Worm (Caenorhabditis elegans) whole organism, mixed stage, embryonic: Measurements from ENCODE around the gene nhr-280.
A peak's percentile ranks its signal among the peaks of the same experiment; 100 is the strongest.

Experiments
- M03D4.4 ChIP-seq: sonication (generic microtip); optimal IDR thresholded peaks from 2 replicates; lab custom pipeline; 2017; ENCODE audit warnings: mild to moderate bottlenecking, missing genetic modification characterization, missing compliant biosample characterization
- bed-3 ChIP-seq: fragments of 200-800 bp; sonication (Bioruptor generic); optimal IDR thresholded peaks from 3 replicates; lab custom pipeline; 2018; ENCODE audit warnings: mild to moderate bottlenecking, missing genetic modification characterization, moderate library complexity, missing compliant biosample characterization
- blmp-1 ChIP-seq: fragments of 150-350 bp; optimal IDR thresholded peaks from 2 replicates; lab custom pipeline; 2014; ENCODE audit warnings: missing biosample characterization, missing genetic modification characterization
- ceh-39 ChIP-seq: fragments of 150-350 bp; optimal IDR thresholded peaks from 2 replicates; lab custom pipeline; 2014; ENCODE audit warnings: missing biosample characterization, missing genetic modification characterization
- ceh-43 ChIP-seq: fragments of 200-800 bp; sonication (Bioruptor generic); optimal IDR thresholded peaks from 2 replicates; lab custom pipeline; 2018; ENCODE audit warnings: mild to moderate bottlenecking, missing genetic modification characterization, moderate library complexity, missing compliant biosample characterization
- ceh-83 ChIP-seq: fragments of 200-800 bp; sonication (Bioruptor generic); optimal IDR thresholded peaks from 2 replicates; lab custom pipeline; 2018; ENCODE audit warnings: mild to moderate bottlenecking, missing genetic modification characterization, missing compliant biosample characterization
- cnd-1 ChIP-seq: fragments of 200-800 bp; sonication (Bioruptor generic); optimal IDR thresholded peaks from 2 replicates; lab custom pipeline; 2018; ENCODE audit warnings: mild to moderate bottlenecking, missing genetic modification characterization, missing compliant biosample characterization
- elt-1 ChIP-seq: sonication (generic microtip); optimal IDR thresholded peaks from 2 replicates; lab custom pipeline; 2017; ENCODE audit warnings: missing genetic modification characterization, mild to moderate bottlenecking, missing compliant biosample characterization, antibody characterized with exemption, moderate library complexity, borderline replicate concordance; ENCODE audit not compliant: insufficient read depth
- elt-3 ChIP-seq: fragments of 150-350 bp; optimal IDR thresholded peaks from 2 replicates; lab custom pipeline; 2014; ENCODE audit warnings: missing biosample characterization, missing genetic modification characterization
- flh-1 ChIP-seq: fragments of 200-800 bp; sonication (Bioruptor generic); optimal IDR thresholded peaks from 2 replicates; lab custom pipeline; 2018; ENCODE audit warnings: mild to moderate bottlenecking, missing genetic modification characterization, moderate library complexity, missing compliant biosample characterization
- ham-2 ChIP-seq: fragments of 200-800 bp; sonication (Bioruptor generic); optimal IDR thresholded peaks from 2 replicates; lab custom pipeline; 2018; ENCODE audit warnings: mild to moderate bottlenecking, missing genetic modification characterization, missing compliant biosample characterization
- hlh-1 ChIP-seq: fragments of 150-350 bp; optimal IDR thresholded peaks from 2 replicates; lab custom pipeline; 2014; ENCODE audit warnings: missing biosample characterization, missing genetic modification reagents, missing genetic modification characterization
- lin-13 ChIP-seq: fragments of 150-350 bp; optimal IDR thresholded peaks from 2 replicates; lab custom pipeline; 2014; ENCODE audit warnings: missing biosample characterization, missing genetic modification characterization
- lin-32 ChIP-seq: fragments of 200-800 bp; sonication (Bioruptor generic); optimal IDR thresholded peaks from 2 replicates; lab custom pipeline; 2018; ENCODE audit warnings: mild to moderate bottlenecking, missing genetic modification characterization, missing compliant biosample characterization
- lsy-2 ChIP-seq: fragments of 150-350 bp; optimal IDR thresholded peaks from 2 replicates; lab custom pipeline; 2014; ENCODE audit warnings: missing biosample characterization, missing genetic modification characterization
- mab-5 ChIP-seq: fragments of 150-350 bp; optimal IDR thresholded peaks from 2 replicates; lab custom pipeline; 2014; ENCODE audit warnings: missing biosample characterization, missing genetic modification characterization
- mep-1 ChIP-seq: fragments of 150-350 bp; optimal IDR thresholded peaks from 2 replicates; lab custom pipeline; 2017; ENCODE audit warnings: missing biosample characterization, missing genetic modification reagents, missing genetic modification characterization, inconsistent platforms
- nhr-2 ChIP-seq: fragments of 150-350 bp; optimal IDR thresholded peaks from 2 replicates; lab custom pipeline; 2014; ENCODE audit warnings: missing biosample characterization, missing genetic modification characterization
- nhr-237 ChIP-seq: fragments of 150-350 bp; optimal IDR thresholded peaks from 2 replicates; lab custom pipeline; 2014; ENCODE audit warnings: missing biosample characterization, missing genetic modification characterization
- nhr-28 ChIP-seq: fragments of 150-350 bp; optimal IDR thresholded peaks from 2 replicates; lab custom pipeline; 2014; ENCODE audit warnings: missing biosample characterization, missing genetic modification characterization
- nhr-76 ChIP-seq: sonication (generic microtip); optimal IDR thresholded peaks from 2 replicates; lab custom pipeline; 2017; ENCODE audit warnings: missing biosample characterization, missing genetic modification characterization
- pha-4 ChIP-seq: fragments of 150-350 bp; optimal IDR thresholded peaks from 2 replicates; lab custom pipeline; 2018; ENCODE audit warnings: missing biosample characterization, missing genetic modification reagents, missing genetic modification characterization
- sem-2 ChIP-seq: fragments of 200-800 bp; sonication (Bioruptor generic); optimal IDR thresholded peaks from 2 replicates; lab custom pipeline; 2018; ENCODE audit warnings: mild to moderate bottlenecking, missing genetic modification characterization, missing compliant biosample characterization
- snpc-4 ChIP-seq: fragments of 150-350 bp; optimal IDR thresholded peaks from 2 replicates; lab custom pipeline; 2014; ENCODE audit warnings: missing biosample characterization, missing genetic modification characterization
- tbx-8 ChIP-seq: fragments of 200-800 bp; sonication (Bioruptor generic); optimal IDR thresholded peaks from 2 replicates; lab custom pipeline; 2018; ENCODE audit warnings: mild to moderate bottlenecking, missing genetic modification characterization, moderate library complexity, missing compliant biosample characterization
- unc-120 ChIP-seq: sonication (generic microtip); optimal IDR thresholded peaks from 2 replicates; lab custom pipeline; 2017; ENCODE audit warnings: missing genetic modification characterization, missing compliant biosample characterization; ENCODE audit not compliant: poor library complexity, severe bottlenecking
- unc-39 ChIP-seq: fragments of 150-350 bp; optimal IDR thresholded peaks from 2 replicates; lab custom pipeline; 2014; ENCODE audit warnings: missing biosample characterization, missing genetic modification characterization
- unc-62 ChIP-seq: fragments of 150-350 bp; optimal IDR thresholded peaks from 2 replicates; lab custom pipeline; 2014; ENCODE audit warnings: missing biosample characterization, missing genetic modification reagents, missing genetic modification characterization
- ztf-11 ChIP-seq: fragments of 150-350 bp; optimal IDR thresholded peaks from 2 replicates; lab custom pipeline; 2014; ENCODE audit warnings: missing biosample characterization, missing genetic modification characterization

nhr-280 gene

ce11 chrIII:164775-165174 lies 34.2 kb upstream of the nhr-280 start, which contains the start of gene F40G9.8:
TSS of gene F40G9.8 (minus strand) at chrIII:164875.
- no peak for TF ChIP-seq unc-39 (tag; lab: Kevin White, UChicago)
- no peak for TF ChIP-seq elt-3
- TF ChIP-seq ceh-39 (tag; lab: Kevin White, UChicago) = no peak
- TF ChIP-seq elt-1 (tag; lab: Kevin White, UChicago) = no peak
- TF ChIP-seq hlh-1 (tag; lab: Kevin White, UChicago) = no peak
- TF ChIP-seq, all 35 proteins: peak for 0

ce11 chrIII:159665-160064 lies 29.1 kb upstream of the nhr-280 start:
- TF ChIP-seq ham-2 = peak; percentile 4
- no peak for TF ChIP-seq hlh-1 (tag; lab: Kevin White, UChicago)
- TF ChIP-seq unc-120 (tag; lab: Kevin White, UChicago) = no peak
- TF ChIP-seq nhr-237 (tag; lab: Kevin White, UChicago) = no peak
- no peak for TF ChIP-seq ceh-43 (GFP tag; lab: Kevin White, UChicago)
- no peak for TF ChIP-seq elt-1 (tag; lab: Kevin White, UChicago)

- TF ChIP-seq nhr-76 (tag; lab: Kevin White, UChicago) (no peak), nhr-237 (tag; lab: Kevin White, UChicago) (no peak), flh-1 (GFP tag; lab: Kevin White, UChicago) (no peak), ceh-43 (GFP tag; lab: Kevin White, UChicago) (no peak), lin-13 (tag; lab: Kevin White, UChicago) (no peak), hlh-1 (tag; lab: Kevin White, UChicago) (no peak), tbx-8 (GFP tag; lab: Kevin White, UChicago) (no peak), lsy-2 (tag; lab: Kevin White, UChicago) (no peak), mep-1 (tag; lab: Kevin White, UChicago) (no peak), lin-32 (GFP tag; lab: Kevin White, UChicago) (no peak), pha-4 (tag; lab: Kevin White, UChicago) (no peak), unc-62 (GFP tag; lab: Kevin White, UChicago) (no peak), snpc-4 (tag; lab: Kevin White, UChicago) (no peak), cnd-1 (tag; lab: Kevin White, UChicago) (no peak), M03D4.4 (tag; lab: Kevin White, UChicago) (no peak), unc-39 (tag; lab: Kevin White, UChicago) (no peak), bed-3 (GFP tag; lab: Kevin White, UChicago) (no peak), elt-3 (no peak), blmp-1 (tag; lab: Kevin White, UChicago) (no peak)
These were observed 28.6 kb upstream of the nhr-280 start for ce11 chrIII:159149-159548.

ce11 chrIII:157980-158379 lies 27.4 kb upstream of the nhr-280 start:
- TF ChIP-seq mab-5 (tag; lab: Kevin White, UChicago) (no peak), unc-39 (tag; lab: Kevin White, UChicago) (no peak), ceh-43 (GFP tag; lab: Kevin White, UChicago) (no peak), tbx-8 (GFP tag; lab: Kevin White, UChicago) (no peak), nhr-2 (tag; lab: Kevin White, UChicago) (no peak), ceh-83 (GFP tag; lab: Kevin White, UChicago) (no peak), sem-2 (GFP tag; lab: Kevin White, UChicago) (no peak)

- TF ChIP-seq ceh-43 (GFP tag; lab: Kevin White, UChicago) = no peak
These were observed 26.1 kb upstream of the nhr-280 start, which contains the start of the genes zig-13 and ver-1 for ce11 chrIII:156645-157044. TSS of gene zig-13 (minus strand) at chrIII:156745. TSS of gene ver-1 (plus strand) at chrIII:156824.

- no peak for TF ChIP-seq snpc-4 (tag; lab: Kevin White, UChicago)
- TF ChIP-seq elt-3 = peak; percentile 70
These were observed 23.6 kb upstream of the nhr-280 start for ce11 chrIII:154168-154567.

ce11 chrIII:151084-151483 lies 20.5 kb upstream of the nhr-280 start:
- TF ChIP-seq mab-5 (tag; lab: Kevin White, UChicago) = no peak
- no peak for TF ChIP-seq unc-62 (GFP tag; lab: Kevin White, UChicago)
- no peak for TF ChIP-seq nhr-76 (tag; lab: Kevin White, UChicago)
- TF ChIP-seq nhr-2 (tag; lab: Kevin White, UChicago) = no peak
- no peak for TF ChIP-seq pha-4 (tag; lab: Kevin White, UChicago)
- no peak for TF ChIP-seq M03D4.4 (tag; lab: Kevin White, UChicago)
- no peak for TF ChIP-seq nhr-237 (tag; lab: Kevin White, UChicago)
- TF ChIP-seq ham-2 = no peak
- TF ChIP-seq nhr-28 (tag; lab: Kevin White, UChicago) = no peak
- no peak for TF ChIP-seq sem-2 (GFP tag; lab: Kevin White, UChicago)
- TF ChIP-seq ztf-11 (tag; lab: Kevin White, UChicago) = no peak
- no peak for TF ChIP-seq lin-13 (tag; lab: Kevin White, UChicago)
- no peak for TF ChIP-seq unc-120 (tag; lab: Kevin White, UChicago)
